Worm (Caenorhabditis elegans) whole organism, L4/young adult: ENCODE data around the gene apt-9.

Source experiments
- W03F9.2 ChIP-seq: fragments of 150-350 bp; optimal IDR thresholded peaks from 2 replicates; lab custom pipeline; 2014; ENCODE audit warnings: missing biosample characterization, missing genetic modification characterization
- him-1 ChIP-seq: sonication (generic microtip); optimal IDR thresholded peaks from 2 replicates; lab custom pipeline; 2016; ENCODE audit warnings: missing genotype, missing genetic modification reagents, missing genetic modification characterization, missing compliant biosample characterization

ce11 chrX:11104883-11105629, 36.7 kb downstream of the apt-9 start, which contains the start of gene W02H3.1:
- TF ChIP-seq W03F9.2 (tag; lab: Kevin White, UChicago) (no peak), him-1 (no peak)
